Fruit fly (Drosophila melanogaster) whole organism, embryonic: ENCODE measurements around the gene CG2865.

Source experiments
- ATbp ChIP-seq: fragments of 200-800 bp; sonication (Bioruptor generic); optimal IDR thresholded peaks from 2 replicates; lab custom pipeline; 2017; ENCODE audit warnings: missing biosample characterization, mild to moderate bottlenecking, missing genetic modification characterization, missing genetic modification reagents
- Adf1 ChIP-seq: fragments of 200-800 bp; sonication (Bioruptor generic); IDR thresholded peaks from 2 replicates; pipeline ENCODE4 v1.3.6; 2022; ENCODE audit warnings: missing biosample characterization, missing genetic modification characterization
- Bgb ChIP-seq: fragments of 200-800 bp; sonication (Bioruptor generic); IDR thresholded peaks from 2 replicates; pipeline ENCODE4 v1.3.6; 2022; ENCODE audit warnings: missing biosample characterization, missing genetic modification characterization; ENCODE audit not compliant: partially characterized antibody
- CG10979 ChIP-seq: fragments of 200-800 bp; sonication (Bioruptor generic); optimal IDR thresholded peaks from 2 replicates; lab custom pipeline; 2018; ENCODE audit warnings: missing biosample characterization, mild to moderate bottlenecking, missing genetic modification characterization, moderate library complexity
- CG11560 ChIP-seq: fragments of 200-800 bp; sonication (Bioruptor generic); IDR thresholded peaks from 3 replicates; pipeline ENCODE4 v1.3.6; 2022; ENCODE audit warnings: missing biosample characterization, missing genetic modification characterization
- CG12299 ChIP-seq: fragments of 200-800 bp; sonication (Bioruptor generic); optimal IDR thresholded peaks from 2 replicates; lab custom pipeline; 2018; ENCODE audit warnings: missing biosample characterization, mild to moderate bottlenecking, missing genetic modification characterization
- CG13624 ChIP-seq: fragments of 200-800 bp; sonication (Bioruptor generic); optimal IDR thresholded peaks from 2 replicates; lab custom pipeline; 2016; ENCODE audit warnings: missing biosample characterization, missing genetic modification characterization
- CG14014 ChIP-seq: fragments of 200-800 bp; sonication (Bioruptor generic); IDR thresholded peaks from 2 replicates; pipeline ENCODE4 v1.3.6; 2022; ENCODE audit warnings: missing biosample characterization, missing genetic modification characterization
- CG14441 ChIP-seq: fragments of 200-800 bp; sonication (Bioruptor generic); IDR thresholded peaks from 2 replicates; pipeline ENCODE4 v1.3.6; 2022; ENCODE audit warnings: missing biosample characterization, missing genetic modification characterization
- CG16779 ChIP-seq: fragments of 200-800 bp; sonication (Bioruptor generic); IDR thresholded peaks from 2 replicates; pipeline ENCODE4 v1.3.6; 2022; ENCODE audit warnings: missing biosample characterization, missing genetic modification characterization
- CG17186 ChIP-seq: fragments of 200-800 bp; sonication (Bioruptor generic); optimal IDR thresholded peaks from 3 replicates; lab custom pipeline; 2017; ENCODE audit warnings: missing biosample characterization, missing genetic modification reagents, missing genetic modification characterization
- CG2889 ChIP-seq: fragments of 200-800 bp; sonication (Bioruptor generic); IDR thresholded peaks from 3 replicates; pipeline ENCODE4 v1.3.6; 2022; ENCODE audit warnings: missing biosample characterization, missing genetic modification characterization
- CG4360 ChIP-seq: fragments of 200-800 bp; sonication (Bioruptor generic); IDR thresholded peaks from 2 replicates; pipeline ENCODE4 v1.3.6; 2022; ENCODE audit warnings: missing biosample characterization, missing genetic modification characterization
- CG4404 ChIP-seq: fragments of 200-800 bp; sonication (Bioruptor generic); IDR thresholded peaks from 2 replicates; pipeline ENCODE4 v1.3.6; 2022; ENCODE audit warnings: missing biosample characterization, missing genetic modification characterization
- CG4617 ChIP-seq: fragments of 200-800 bp; sonication (Bioruptor generic); optimal IDR thresholded peaks from 3 replicates; lab custom pipeline; 2016; ENCODE audit warnings: missing biosample characterization, missing genetic modification characterization, borderline replicate concordance
- CG4820 ChIP-seq: fragments of 200-800 bp; sonication (Bioruptor generic); optimal IDR thresholded peaks from 3 replicates; lab custom pipeline; 2016; ENCODE audit warnings: missing biosample characterization, missing genetic modification characterization
- CG5953 ChIP-seq: fragments of 200-800 bp; sonication (Bioruptor generic); IDR thresholded peaks from 2 replicates; pipeline ENCODE4 v1.3.6; 2022; ENCODE audit warnings: missing biosample characterization, missing genetic modification characterization
- CG6683 ChIP-seq: fragments of 200-800 bp; sonication (Bioruptor generic); optimal IDR thresholded peaks from 2 replicates; lab custom pipeline; 2017; ENCODE audit warnings: missing biosample characterization, mild to moderate bottlenecking, missing genetic modification characterization, missing genetic modification reagents
- CG8359 ChIP-seq: fragments of 200-800 bp; sonication (Bioruptor generic); optimal IDR thresholded peaks from 2 replicates; lab custom pipeline; 2017; ENCODE audit warnings: missing biosample characterization, mild to moderate bottlenecking, missing genetic modification characterization, borderline replicate concordance
- CG9797 ChIP-seq: fragments of 200-800 bp; sonication (Bioruptor generic); optimal IDR thresholded peaks from 3 replicates; lab custom pipeline; 2018; ENCODE audit warnings: missing biosample characterization, mild to moderate bottlenecking, missing genetic modification characterization
- CHES-1-like ChIP-seq: fragments of 200-800 bp; sonication (Bioruptor generic); optimal IDR thresholded peaks from 2 replicates; lab custom pipeline; 2016; ENCODE audit warnings: missing biosample characterization, missing genetic modification characterization
- CrebB ChIP-seq: fragments of 200-800 bp; sonication (Bioruptor generic); optimal IDR thresholded peaks from 3 replicates; lab custom pipeline; 2018; ENCODE audit warnings: missing biosample characterization, mild to moderate bottlenecking, missing genetic modification characterization
- Dad ChIP-seq: fragments of 200-800 bp; sonication (Bioruptor generic); optimal IDR thresholded peaks from 3 replicates; lab custom pipeline; 2016; ENCODE audit warnings: missing biosample characterization, missing genetic modification characterization
- Dek ChIP-seq: fragments of 200-800 bp; sonication (Bioruptor generic); optimal IDR thresholded peaks from 3 replicates; lab custom pipeline; 2019; ENCODE audit warnings: missing biosample characterization, mild to moderate bottlenecking, missing genetic modification characterization, moderate library complexity
- HLH4C ChIP-seq: fragments of 200-800 bp; sonication (Bioruptor generic); IDR thresholded peaks from 3 replicates; pipeline ENCODE4 v1.3.6; 2022; ENCODE audit warnings: missing biosample characterization, missing genetic modification characterization; ENCODE audit not compliant: partially characterized antibody
- Hand ChIP-seq: fragments of 200-800 bp; sonication (Bioruptor generic); optimal IDR thresholded peaks from 2 replicates; lab custom pipeline; 2017; ENCODE audit warnings: mild to moderate bottlenecking, missing biosample characterization, missing genetic modification reagents, missing genetic modification characterization
- HmgD ChIP-seq: fragments of 200-800 bp; sonication (Bioruptor generic); optimal IDR thresholded peaks from 3 replicates; lab custom pipeline; 2016; ENCODE audit warnings: missing biosample characterization, missing genetic modification characterization
- Hr39 ChIP-seq: fragments of >200 bp; optimal IDR thresholded peaks from 2 replicates; lab custom pipeline; 2017
- Kr ChIP-seq: fragments of 200-800 bp; sonication (Bioruptor generic); optimal IDR thresholded peaks from 2 replicates; lab custom pipeline; 2017; ENCODE audit warnings: missing biosample characterization, mild to moderate bottlenecking, missing genetic modification characterization
- Med ChIP-seq: fragments of 200-800 bp; sonication (Bioruptor generic); peaks from one replicate; lab custom pipeline; 2016; ENCODE audit warnings: missing biosample characterization, missing genetic modification characterization, mild to moderate bottlenecking, inconsistent platforms, moderate library complexity
- Oaz ChIP-seq: fragments of 200-800 bp; sonication (Bioruptor generic); IDR thresholded peaks from 2 replicates; pipeline ENCODE4 v1.3.6; 2022; ENCODE audit warnings: missing biosample characterization, missing genetic modification characterization
- Optix ChIP-seq: fragments of 200-800 bp; sonication (Bioruptor generic); IDR thresholded peaks from 3 replicates; pipeline ENCODE4 v1.3.6; 2022; ENCODE audit warnings: missing biosample characterization, missing genetic modification characterization
- Ptx1 ChIP-seq: fragments of 200-800 bp; sonication (Bioruptor generic); IDR thresholded peaks from 2 replicates; pipeline ENCODE4 v1.3.6; 2022; ENCODE audit warnings: missing biosample characterization, missing genetic modification characterization
- aop ChIP-seq: fragments of 200-800 bp; sonication (Bioruptor generic); IDR thresholded peaks from 2 replicates; pipeline ENCODE4 v1.3.6; 2022; ENCODE audit warnings: missing biosample characterization, missing genetic modification characterization
- caup ChIP-seq: fragments of 200-800 bp; sonication (Bioruptor generic); optimal IDR thresholded peaks from 3 replicates; lab custom pipeline; 2017; ENCODE audit warnings: missing biosample characterization, mild to moderate bottlenecking, missing genetic modification characterization, moderate library complexity; ENCODE audit not compliant: severe bottlenecking
- cg ChIP-seq: fragments of 200-800 bp; sonication (Bioruptor generic); optimal IDR thresholded peaks from 3 replicates; lab custom pipeline; 2019; ENCODE audit warnings: missing biosample characterization, mild to moderate bottlenecking, missing genetic modification characterization, moderate library complexity
- gsb-n ChIP-seq: fragments of 200-800 bp; sonication (Bioruptor generic); optimal IDR thresholded peaks from 3 replicates; lab custom pipeline; 2018; ENCODE audit warnings: missing biosample characterization, mild to moderate bottlenecking, missing genetic modification characterization
- hb ChIP-seq: fragments of 200-800 bp; sonication (Bioruptor generic); IDR thresholded peaks from 3 replicates; pipeline ENCODE4 v1.3.6; 2022; ENCODE audit warnings: missing biosample characterization, missing genetic modification characterization; ENCODE audit not compliant: partially characterized antibody
- ind ChIP-seq: fragments of 200-800 bp; sonication (Bioruptor generic); optimal IDR thresholded peaks from 3 replicates; lab custom pipeline; 2016; ENCODE audit warnings: missing biosample characterization, missing genetic modification characterization
- inv ChIP-seq: fragments of 200-800 bp; sonication (Bioruptor generic); IDR thresholded peaks from 2 replicates; pipeline ENCODE4 v1.3.6; 2022; ENCODE audit warnings: missing biosample characterization, missing genetic modification characterization; ENCODE audit not compliant: partially characterized antibody
- lbe ChIP-seq: fragments of 200-800 bp; sonication (Bioruptor generic); optimal IDR thresholded peaks from 2 replicates; lab custom pipeline; 2016; ENCODE audit warnings: missing biosample characterization, mild to moderate bottlenecking, missing genetic modification characterization
- mld ChIP-seq: fragments of 200-800 bp; sonication (Bioruptor generic); IDR thresholded peaks from 3 replicates; pipeline ENCODE4 v1.3.6; 2022; ENCODE audit warnings: missing biosample characterization, missing genetic modification characterization; ENCODE audit not compliant: partially characterized antibody
- onecut ChIP-seq: fragments of 200-800 bp; sonication (Bioruptor generic); IDR thresholded peaks from 2 replicates; pipeline ENCODE4 v1.3.6; 2022; ENCODE audit warnings: missing biosample characterization, missing genetic modification characterization
- sc ChIP-seq, 3 experiments: fragments of >200 bp in 2 of 3; fragments of 200-800 bp in 1 of 3; sonication (Bioruptor generic) in 1 of 3; optimal IDR thresholded peaks; 2 replicates in 2 of 3; 3 replicates in 1 of 3; lab custom pipeline; 2017; ENCODE audit warnings: mild to moderate bottlenecking in 1 of 3, missing biosample characterization in 1 of 3, missing genetic modification characterization in 1 of 3, missing genetic modification reagents in 1 of 3
- sr ChIP-seq: fragments of 200-800 bp; sonication (Bioruptor generic); IDR thresholded peaks from 3 replicates; pipeline ENCODE4 v1.3.6; 2022; ENCODE audit warnings: missing biosample characterization, missing genetic modification characterization
- stc ChIP-seq: fragments of 200-800 bp; sonication (Bioruptor generic); IDR thresholded peaks from 2 replicates; pipeline ENCODE4 v1.3.6; 2022; ENCODE audit warnings: missing biosample characterization, missing genetic modification characterization
- tgo ChIP-seq: fragments of 200-800 bp; sonication (Bioruptor generic); IDR thresholded peaks from 3 replicates; pipeline ENCODE4 v1.3.6; 2022; ENCODE audit warnings: missing biosample characterization, missing genetic modification characterization
- usp ChIP-seq: fragments of >200 bp; optimal IDR thresholded peaks from 2 replicates; lab custom pipeline; 2017; ENCODE audit warnings: missing biosample characterization, missing genetic modification characterization
- vvl ChIP-seq: fragments of 200-800 bp; sonication (Bioruptor generic); IDR thresholded peaks from 2 replicates; pipeline ENCODE4 v1.3.6; 2022; ENCODE audit warnings: missing biosample characterization, missing genetic modification characterization

CG2865 gene

dm6 chrX:2321900-2322555 is 28.8 kb upstream of the CG2865 start (continued):
- no peak for TF ChIP-seq CG9797 (GFP tag; lab: Kevin White, UChicago)
- TF ChIP-seq CG4617 (GFP tag; lab: Kevin White, UChicago), result peak; percentile 18
- peak; percentile 32 for TF ChIP-seq Kr (GFP tag; lab: Kevin White, UChicago)
- no peak for TF ChIP-seq HLH4C
- no peak for TF ChIP-seq Oaz (GFP tag; lab: Robert Waterston, UW)
- TF ChIP-seq Optix (GFP tag; lab: Robert Waterston, UW), result peak; percentile 53; the same call in 1 of the 3 replicates
- TF ChIP-seq Ptx1 (GFP tag; lab: Robert Waterston, UW), result peak; percentile 69
- TF ChIP-seq CG8359 (GFP tag; lab: Kevin White, UChicago), result no peak
- peak; percentile 74; the same call in 2 of the 3 replicates for TF ChIP-seq CG2889 (GFP tag; lab: Robert Waterston, UW)
- TF ChIP-seq CG4820 (GFP tag; lab: Kevin White, UChicago), result peak; percentile 4
- no peak for TF ChIP-seq usp (GFP tag; lab: Kevin White, UChicago)
- peak; percentile 62 for TF ChIP-seq CHES-1-like (GFP tag; lab: Kevin White, UChicago)
- TF ChIP-seq Adf1 (GFP tag; lab: Robert Waterston, UW), result peak; percentile 28; the same call in 1 of the 2 replicates
- no peak for TF ChIP-seq inv (GFP tag; lab: Robert Waterston, UW)
- TF ChIP-seq CG13624 (GFP tag; lab: Kevin White, UChicago), result peak; percentile 45
- TF ChIP-seq HmgD (GFP tag; lab: Kevin White, UChicago), result no peak
- peak; percentile 92 for TF ChIP-seq Med (GFP tag; lab: Kevin White, UChicago)
- peak; percentile 71; the same call in 1 of the 2 replicates for TF ChIP-seq vvl (GFP tag; lab: Robert Waterston, UW)
- TF ChIP-seq Bgb (GFP tag; lab: Robert Waterston, UW), result no peak
- TF ChIP-seq Dad (GFP tag; lab: Kevin White, UChicago), result peak; percentile 15
- no peak for TF ChIP-seq mld (GFP tag; lab: Robert Waterston, UW)
- TF ChIP-seq gsb-n, result no peak
- TF ChIP-seq Hr39 (lab: Kevin White, UChicago), result no peak
- TF ChIP-seq Hand (GFP tag; lab: Kevin White, UChicago), result no peak
- no peak for TF ChIP-seq CG12299 (tag; lab: Kevin White, UChicago)
- no peak for TF ChIP-seq caup (GFP tag; lab: Kevin White, UChicago)
- TF ChIP-seq CG11560 (tag; lab: Robert Waterston, UW), result no peak
- peak; percentile 8 for TF ChIP-seq Dek (tag; lab: Kevin White, UChicago)
- TF ChIP-seq CG10979 (tag; lab: Kevin White, UChicago), result peak; percentile 17
- peak; percentile 71 for TF ChIP-seq cg (GFP tag; lab: Kevin White, UChicago)
- 0 out of 3 replicates have a peak, but pooled peaks have one; percentile 4 for TF ChIP-seq sr
- peak; percentile 32; the same call in 1 of the 2 replicates for TF ChIP-seq aop (GFP tag; lab: Robert Waterston, UW)
- peak; percentile 86 for TF ChIP-seq lbe (GFP tag; lab: Kevin White, UChicago)
- peak; percentile 68 for TF ChIP-seq CG14441 (GFP tag; lab: Robert Waterston, UW)
- TF ChIP-seq CG17186 (GFP tag; lab: Kevin White, UChicago), result no peak
- TF ChIP-seq ATbp (GFP tag; lab: Kevin White, UChicago), result peak; percentile 36
- peak; percentile 37 for TF ChIP-seq ind (GFP tag; lab: Kevin White, UChicago)
- no peak for TF ChIP-seq onecut (GFP tag; lab: Robert Waterston, UW)
- 0 out of 2 replicates have a peak, but pooled peaks have one; percentile 36 for TF ChIP-seq stc
- TF ChIP-seq CG14014 (GFP tag; lab: Robert Waterston, UW), result peak; percentile 76
- TF ChIP-seq CG16779 (GFP tag; lab: Robert Waterston, UW), result no peak
- no peak for TF ChIP-seq CG6683 (GFP tag; lab: Kevin White, UChicago)
- TF ChIP-seq CG4360 (GFP tag; lab: Robert Waterston, UW), result 0 out of 2 replicates have a peak, but pooled peaks have one; percentile 31
- no peak for TF ChIP-seq CrebB (tag; lab: Kevin White, UChicago)
- no peak for TF ChIP-seq sc (optimal IDR thresholded peaks at IDR 0.05; lab: Kevin White, UChicago)
- TF ChIP-seq sc (GFP tag; optimal IDR thresholded peaks at IDR 0.05; lab: Kevin White, UChicago), result no peak
- TF ChIP-seq CG5953, result peak; percentile 64; the same call in 1 of the 2 replicates
- peak; percentile 53; the same call in 2 of the 3 replicates for TF ChIP-seq tgo
- peak; percentile 67 for TF ChIP-seq CG4404 (GFP tag; lab: Robert Waterston, UW)
- TF ChIP-seq hb, result no peak
